Worm (Caenorhabditis elegans): Measurements from ENCODE around the gene glb-13.

DNA sequence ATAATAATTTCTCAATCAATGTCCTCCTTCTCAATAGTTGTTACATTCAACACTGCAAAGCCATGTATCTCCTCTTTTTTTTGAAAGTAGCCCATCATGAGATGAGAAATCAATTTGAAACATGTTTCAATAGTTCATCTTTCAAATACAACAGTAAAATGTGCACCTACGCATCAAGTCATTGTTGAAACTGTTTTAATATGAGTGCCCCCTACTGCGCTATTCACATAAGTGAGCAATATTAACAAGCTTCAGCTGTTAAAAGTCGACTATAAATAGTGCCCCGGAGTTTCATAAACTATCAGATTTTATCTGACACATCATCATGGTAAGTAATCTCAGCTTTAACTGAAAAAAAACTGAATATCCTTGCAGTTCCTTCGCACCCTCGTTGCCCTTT lies 17.7 kb downstream of the glb-13 start, which contains the start of the genes nspc-15 and F19H6.6:
- no peak for TF ChIP-seq ama-1 (optimal IDR thresholded peaks at IDR 0.05)
- TF ChIP-seq pqm-1 (tag; optimal IDR thresholded peaks at IDR 0.05), result no peak
- no peak for TF ChIP-seq nhr-23 (tag; optimal IDR thresholded peaks at IDR 0.05)
- TF ChIP-seq zag-1 (tag; optimal IDR thresholded peaks at IDR 0.05), result no peak
- no peak for TF ChIP-seq unc-62 (GFP tag; optimal IDR thresholded peaks at IDR 0.05)
- TF ChIP-seq nhr-67 (tag; optimal IDR thresholded peaks at IDR 0.05), result no peak
- no peak for TF ChIP-seq pha-4 (tag; optimal IDR thresholded peaks at IDR 0.05)
- no peak for TF ChIP-seq nhr-76 (tag; optimal IDR thresholded peaks at IDR 0.05)
- no peak for TF ChIP-seq elt-1 (tag; optimal IDR thresholded peaks at IDR 0.05)
- TF ChIP-seq lin-39 (tag; optimal IDR thresholded peaks at IDR 0.05), result no peak
- no peak for TF ChIP-seq lsy-12 (tag; optimal IDR thresholded peaks at IDR 0.05)
- no peak for TF ChIP-seq aly-2 (tag; optimal IDR thresholded peaks at IDR 0.05)
